Fruit fly (Drosophila melanogaster) whole organism, prepupa: ENCODE measurements around the gene mRpL21.

Source experiments
- Blimp-1 ChIP-seq: fragments of 200-800 bp; sonication (Bioruptor generic); optimal IDR thresholded peaks from 3 replicates; lab custom pipeline; 2017; ENCODE audit warnings: missing biosample characterization, missing genetic modification characterization, mild to moderate bottlenecking, moderate library complexity, missing genetic modification reagents
- CG10669 ChIP-seq: fragments of 200-800 bp; sonication (Bioruptor generic); optimal IDR thresholded peaks from 3 replicates; lab custom pipeline; 2018; ENCODE audit warnings: missing biosample characterization, mild to moderate bottlenecking, missing genetic modification characterization, moderate library complexity
- CG11762 ChIP-seq: fragments of 200-800 bp; sonication (Bioruptor generic); optimal IDR thresholded peaks from 3 replicates; lab custom pipeline; 2016; ENCODE audit warnings: missing biosample characterization, missing genetic modification characterization; ENCODE audit not compliant: insufficient read depth
- CG11902 ChIP-seq: fragments of 200-800 bp; sonication (Bioruptor generic); optimal IDR thresholded peaks from 3 replicates; lab custom pipeline; 2016; ENCODE audit warnings: missing biosample characterization, missing genetic modification characterization
- CG3032 ChIP-seq: fragments of 200-800 bp; optimal IDR thresholded peaks from 2 replicates; lab custom pipeline; 2019; ENCODE audit warnings: missing biosample characterization, mild to moderate bottlenecking, missing genetic modification characterization, moderate library complexity
- CG31627 ChIP-seq: fragments of 200-800 bp; sonication (Bioruptor generic); optimal IDR thresholded peaks from 3 replicates; lab custom pipeline; 2016; ENCODE audit warnings: missing biosample characterization, missing genetic modification characterization
- CG34406 ChIP-seq: fragments of 200-800 bp; sonication (Bioruptor generic); optimal IDR thresholded peaks from 3 replicates; lab custom pipeline; 2016; ENCODE audit warnings: missing biosample characterization, missing genetic modification characterization
- CG3919 ChIP-seq: fragments of 200-800 bp; sonication (Bioruptor generic); optimal IDR thresholded peaks from 3 replicates; lab custom pipeline; 2016; ENCODE audit warnings: missing biosample characterization, missing genetic modification characterization
- CG4318 ChIP-seq: fragments of 200-800 bp; sonication (Bioruptor generic); optimal IDR thresholded peaks from 3 replicates; lab custom pipeline; 2017; ENCODE audit warnings: missing biosample characterization, mild to moderate bottlenecking, missing genetic modification characterization
- CG6163 ChIP-seq: fragments of 200-800 bp; sonication (Bioruptor generic); IDR thresholded peaks from 3 replicates; pipeline ENCODE4 v1.3.6; 2022; ENCODE audit warnings: missing biosample characterization, missing genetic modification characterization
- CG6276 ChIP-seq: fragments of 200-800 bp; sonication (Bioruptor generic); optimal IDR thresholded peaks from 2 replicates; lab custom pipeline; 2017; ENCODE audit warnings: missing biosample characterization, mild to moderate bottlenecking, missing genetic modification characterization
- CG6792 ChIP-seq: fragments of 200-800 bp; sonication (Bioruptor generic); optimal IDR thresholded peaks from 3 replicates; lab custom pipeline; 2016; ENCODE audit warnings: missing biosample characterization, missing genetic modification characterization
- CG6808 ChIP-seq: fragments of 200-800 bp; sonication (Bioruptor generic); optimal IDR thresholded peaks from 3 replicates; lab custom pipeline; 2017; ENCODE audit warnings: missing biosample characterization, missing genetic modification characterization, mild to moderate bottlenecking, moderate library complexity, missing genetic modification reagents
- CG6854 ChIP-seq: fragments of 200-800 bp; sonication (Bioruptor generic); optimal IDR thresholded peaks from 2 replicates; lab custom pipeline; 2017; ENCODE audit warnings: missing biosample characterization, mild to moderate bottlenecking, missing genetic modification characterization
- CG7368 ChIP-seq: fragments of 200-800 bp; sonication (Bioruptor generic); optimal IDR thresholded peaks from 3 replicates; lab custom pipeline; 2016; ENCODE audit warnings: missing biosample characterization, missing genetic modification characterization
- CG8119 ChIP-seq: fragments of 200-800 bp; sonication (Bioruptor generic); IDR thresholded peaks from 3 replicates; pipeline ENCODE4 v1.3.6; 2022; ENCODE audit warnings: missing biosample characterization, missing genetic modification characterization
- CG8319 ChIP-seq: fragments of 200-800 bp; sonication (Bioruptor generic); optimal IDR thresholded peaks from 3 replicates; lab custom pipeline; 2016; ENCODE audit warnings: missing biosample characterization, missing genetic modification characterization
- CG8632 ChIP-seq: fragments of 200-800 bp; sonication (Bioruptor generic); optimal IDR thresholded peaks from 3 replicates; lab custom pipeline; 2016; ENCODE audit warnings: missing biosample characterization, missing genetic modification characterization
- Eip75B ChIP-seq: fragments of 200-800 bp; sonication (Bioruptor generic); optimal IDR thresholded peaks from 3 replicates; lab custom pipeline; 2016; ENCODE audit warnings: missing biosample characterization, missing genetic modification characterization
- Eip78C ChIP-seq: fragments of 200-800 bp; sonication (Bioruptor generic); peaks from one replicate; lab custom pipeline; 2016; ENCODE audit warnings: missing biosample characterization, missing genetic modification characterization
- Eip93F ChIP-seq: fragments of 200-800 bp; sonication (Bioruptor generic); optimal IDR thresholded peaks from 2 replicates; lab custom pipeline; 2016; ENCODE audit warnings: missing biosample characterization, mild to moderate bottlenecking, missing genetic modification characterization
- Ets96B ChIP-seq: fragments of 200-800 bp; optimal IDR thresholded peaks from 2 replicates; lab custom pipeline; 2019; ENCODE audit warnings: missing biosample characterization, mild to moderate bottlenecking, missing genetic modification characterization, moderate library complexity
- Gug ChIP-seq: fragments of 200-800 bp; sonication (Bioruptor generic); IDR thresholded peaks from 2 replicates; pipeline ENCODE4 v1.3.6; 2022; ENCODE audit warnings: missing biosample characterization, missing genetic modification characterization
- Hr38 ChIP-seq: sonication (Bioruptor generic); optimal IDR thresholded peaks from 2 replicates; lab custom pipeline; 2016; ENCODE audit warnings: missing biosample characterization, missing genetic modification characterization
- Met ChIP-seq: fragments of 200-800 bp; sonication (Bioruptor generic); optimal IDR thresholded peaks from 3 replicates; lab custom pipeline; 2016; ENCODE audit warnings: missing biosample characterization, missing genetic modification characterization
- OdsH ChIP-seq: fragments of 200-800 bp; sonication (Bioruptor generic); optimal IDR thresholded peaks from 3 replicates; lab custom pipeline; 2016; ENCODE audit warnings: missing biosample characterization, missing genetic modification characterization
- Sox102F ChIP-seq: fragments of 200-800 bp; sonication (Bioruptor generic); optimal IDR thresholded peaks from 2 replicates; lab custom pipeline; 2016; ENCODE audit warnings: missing biosample characterization, mild to moderate bottlenecking, missing genetic modification characterization
- Sox14 ChIP-seq: fragments of 200-800 bp; sonication (Bioruptor generic); optimal IDR thresholded peaks from 3 replicates; lab custom pipeline; 2016; ENCODE audit warnings: missing biosample characterization, missing genetic modification characterization
- Sox15 ChIP-seq: fragments of 200-800 bp; sonication (Bioruptor generic); optimal IDR thresholded peaks from 3 replicates; lab custom pipeline; 2016; ENCODE audit warnings: missing biosample characterization, missing genetic modification characterization
- achi ChIP-seq: fragments of 200-800 bp; sonication (Bioruptor generic); optimal IDR thresholded peaks from 3 replicates; lab custom pipeline; 2016; ENCODE audit warnings: missing biosample characterization, missing genetic modification characterization
- acj6 ChIP-seq: fragments of 200-800 bp; sonication (Bioruptor generic); optimal IDR thresholded peaks from 3 replicates; lab custom pipeline; 2016; ENCODE audit warnings: missing biosample characterization, missing genetic modification characterization
- dsx ChIP-seq: fragments of 200-800 bp; optimal IDR thresholded peaks from 3 replicates; lab custom pipeline; 2019; ENCODE audit warnings: missing biosample characterization, mild to moderate bottlenecking, missing genetic modification characterization, moderate library complexity; ENCODE audit not compliant: poor library complexity, severe bottlenecking
- eg ChIP-seq: fragments of 200-800 bp; sonication (Bioruptor generic); IDR thresholded peaks from 3 replicates; pipeline ENCODE4 v1.3.6; 2022; ENCODE audit warnings: missing biosample characterization, missing genetic modification characterization
- esn ChIP-seq: fragments of 200-800 bp; sonication (Bioruptor generic); optimal IDR thresholded peaks from 2 replicates; lab custom pipeline; 2016; ENCODE audit warnings: missing biosample characterization, mild to moderate bottlenecking, missing genetic modification characterization, moderate library complexity
- fd59A ChIP-seq: fragments of 200-800 bp; sonication (Bioruptor generic); optimal IDR thresholded peaks from 2 replicates; lab custom pipeline; 2017; ENCODE audit warnings: missing biosample characterization, mild to moderate bottlenecking, missing genetic modification characterization, missing genetic modification reagents
- fd85E ChIP-seq: fragments of 200-800 bp; sonication (Bioruptor generic); optimal IDR thresholded peaks from 3 replicates; lab custom pipeline; 2016; ENCODE audit warnings: missing biosample characterization, missing genetic modification characterization
- net ChIP-seq: fragments of 200-800 bp; sonication (Bioruptor generic); optimal IDR thresholded peaks from 3 replicates; lab custom pipeline; 2016; ENCODE audit warnings: missing biosample characterization, missing genetic modification characterization
- pdm3 ChIP-seq: fragments of 200-800 bp; sonication (Bioruptor generic); optimal IDR thresholded peaks from 3 replicates; lab custom pipeline; 2016; ENCODE audit warnings: missing biosample characterization, missing genetic modification characterization
- ss ChIP-seq, 2 experiments: fragments of 200-800 bp; sonication (Bioruptor generic); optimal IDR thresholded peaks; 2 replicates in 1 of 2; 3 replicates in 1 of 2; lab custom pipeline; 2017 to 2018; ENCODE audit warnings: mild to moderate bottlenecking in 2 of 2, missing biosample characterization in 2 of 2, missing genetic modification characterization in 2 of 2, moderate library complexity in 1 of 2
- svp ChIP-seq: fragments of 200-800 bp; sonication (Bioruptor generic); peaks from one replicate; lab custom pipeline; 2016; ENCODE audit warnings: missing biosample characterization, missing genetic modification characterization
- topi ChIP-seq: fragments of 200-800 bp; sonication (Bioruptor generic); optimal IDR thresholded peaks from 3 replicates; lab custom pipeline; 2016; ENCODE audit warnings: missing biosample characterization, missing genetic modification characterization
- vri ChIP-seq: fragments of 200-800 bp; sonication (Bioruptor generic); optimal IDR thresholded peaks from 3 replicates; lab custom pipeline; 2016; ENCODE audit warnings: missing biosample characterization, mild to moderate bottlenecking, missing genetic modification characterization

mRpL21 gene

dm6 chr3L:19268720-19269401 is 14.0 kb upstream of the mRpL21 start, which contains the start of the genes Aldh7A1 and CG14085:
Gene Aldh7A1 (minus strand): TSS chr3L:19268913.
Gene CG14085 (plus strand): TSS chr3L:19269351.
- TF ChIP-seq CG6276 (GFP tag; lab: Kevin White, UChicago): no peak
- TF ChIP-seq Met (GFP tag; lab: Kevin White, UChicago): no peak
- TF ChIP-seq fd85E (GFP tag; lab: Kevin White, UChicago): no peak
- TF ChIP-seq CG4318 (GFP tag; lab: Kevin White, UChicago): no peak
- no peak for TF ChIP-seq Sox15
- TF ChIP-seq CG34406: no peak
- no peak for TF ChIP-seq fd59A (GFP tag; lab: Kevin White, UChicago)
- no peak for TF ChIP-seq net (GFP tag; lab: Kevin White, UChicago)
- TF ChIP-seq Gug: no peak
- no peak for TF ChIP-seq CG6792 (GFP tag; lab: Kevin White, UChicago)
- TF ChIP-seq Blimp-1 (GFP tag; lab: Kevin White, UChicago): no peak
- TF ChIP-seq Sox102F: peak; percentile 3
- TF ChIP-seq Hr38 (GFP tag; lab: Kevin White, UChicago): no peak
- TF ChIP-seq CG8119 (GFP tag; lab: Robert Waterston, UW): no peak
- no peak for TF ChIP-seq CG8632 (GFP tag; lab: Kevin White, UChicago)
- no peak for TF ChIP-seq CG10669 (GFP tag; lab: Kevin White, UChicago)
- TF ChIP-seq ss (GFP tag; optimal IDR thresholded peaks at IDR 0.05; lab: Kevin White, UChicago): no peak
- peak; percentile 60 for TF ChIP-seq Eip78C (GFP tag; lab: Kevin White, UChicago)
- no peak for TF ChIP-seq Ets96B
- no peak for TF ChIP-seq achi (GFP tag; lab: Kevin White, UChicago)
- TF ChIP-seq Eip75B (GFP tag; lab: Kevin White, UChicago): no peak
- no peak for TF ChIP-seq OdsH (GFP tag; lab: Kevin White, UChicago)
- peak; percentile 39; the same call in 1 of the 3 replicates for TF ChIP-seq eg (GFP tag; lab: Robert Waterston, UW)
- peak; percentile 51 for TF ChIP-seq Sox14
- TF ChIP-seq CG3032 (tag; lab: Kevin White, UChicago): no peak
- TF ChIP-seq CG6854 (GFP tag; lab: Kevin White, UChicago): no peak
- TF ChIP-seq CG6163 (GFP tag; lab: Robert Waterston, UW): no peak
- TF ChIP-seq CG8319 (GFP tag; lab: Kevin White, UChicago): no peak
- TF ChIP-seq acj6 (GFP tag; lab: Kevin White, UChicago): no peak
- TF ChIP-seq CG11762 (GFP tag; lab: Kevin White, UChicago): no peak
- TF ChIP-seq CG6808 (GFP tag; lab: Kevin White, UChicago): no peak
- TF ChIP-seq dsx (GFP tag; lab: Kevin White, UChicago): no peak
- TF ChIP-seq pdm3: no peak
- TF ChIP-seq svp: peak; percentile 97
- TF ChIP-seq CG3919 (GFP tag; lab: Kevin White, UChicago): peak; percentile 29
- peak; percentile 40 for TF ChIP-seq vri (GFP tag; lab: Kevin White, UChicago)
- TF ChIP-seq CG7368 (GFP tag; lab: Kevin White, UChicago): no peak
- TF ChIP-seq CG11902 (GFP tag; lab: Kevin White, UChicago): no peak
- TF ChIP-seq CG31627: no peak
- TF ChIP-seq topi (GFP tag; lab: Kevin White, UChicago): peak; percentile 9
- TF ChIP-seq, all 60 proteins: peak for 8

- peak; percentile 4 for TF ChIP-seq esn
- no peak for TF ChIP-seq CG3919 (GFP tag; lab: Kevin White, UChicago)
- TF ChIP-seq CG8119 (GFP tag; lab: Robert Waterston, UW): no peak
- TF ChIP-seq fd85E (GFP tag; lab: Kevin White, UChicago): no peak
- TF ChIP-seq Eip78C (GFP tag; lab: Kevin White, UChicago): peak; percentile 63
- TF ChIP-seq Eip93F: no peak
- TF ChIP-seq eg (GFP tag; lab: Robert Waterston, UW): no peak
Measured at dm6 chr3L:19265761-19266160, 10.9 kb upstream of the mRpL21 start, which contains the start of gene CG45081. Gene CG45081 (plus strand): TSS chr3L:19266061.
